Worm (Caenorhabditis elegans): ENCODE data around the gene rpl-39.

The rpl-39 gene

ce11 chrV:7811758-7812157 is 35.9 kb upstream of the rpl-39 start, which contains the start of gene ZK742.4:
Gene ZK742.4, minus strand, starts transcription at chrV:7811792.
- TF ChIP-seq hmg-4 (GFP tag; optimal IDR thresholded peaks at IDR 0.05) (no peak), sea-1 (GFP tag; conservative IDR thresholded peaks at IDR 0.05) (no peak), tra-4 (tag; optimal IDR thresholded peaks at IDR 0.05) (no peak), ama-1 (optimal IDR thresholded peaks at IDR 0.05) (no peak), ceh-36 (tag; optimal IDR thresholded peaks at IDR 0.05) (no peak), pes-1 (GFP tag; IDR thresholded peaks at IDR 0.05) (no peak), scrt-1 (GFP tag; IDR thresholded peaks at IDR 0.05) (no peak), tbx-37 (GFP tag; conservative IDR thresholded peaks at IDR 0.05) (no peak), ceh-13 (GFP tag; optimal IDR thresholded peaks at IDR 0.05) (no peak), F13C5.2 (tag; optimal IDR thresholded peaks at IDR 0.05) (no peak), tbx-11 (GFP tag; IDR thresholded peaks at IDR 0.05) (no peak), aly-1 (tag; optimal IDR thresholded peaks at IDR 0.05) (no peak), hmbx-1 (tag; optimal IDR thresholded peaks at IDR 0.05) (no peak)

ce11 chrV:7810591-7810990 is 34.7 kb upstream of the rpl-39 start:
- no peak for TF ChIP-seq tbx-11 (GFP tag; IDR thresholded peaks at IDR 0.05)

ce11 chrV:7809320-7810256 is 33.7 kb upstream of the rpl-39 start, which contains the start of gene ZK742.3:
Gene ZK742.3, minus strand, starts transcription at chrV:7809912.
- TF ChIP-seq hmbx-1 (tag; optimal IDR thresholded peaks at IDR 0.05), result no peak
- TF ChIP-seq aly-1 (tag; optimal IDR thresholded peaks at IDR 0.05), result no peak
- TF ChIP-seq tbx-37 (GFP tag; conservative IDR thresholded peaks at IDR 0.05), result no peak
- TF ChIP-seq tbx-11 (GFP tag; IDR thresholded peaks at IDR 0.05), result no peak
- no peak for TF ChIP-seq flt-1 (GFP tag; IDR thresholded peaks at IDR 0.05)

ce11 chrV:7808444-7808843 is 32.6 kb upstream of the rpl-39 start:
- no peak for TF ChIP-seq tra-4 (tag; optimal IDR thresholded peaks at IDR 0.05)
- TF ChIP-seq hmg-4 (GFP tag; optimal IDR thresholded peaks at IDR 0.05), result no peak
- no peak for TF ChIP-seq hmbx-1 (tag; optimal IDR thresholded peaks at IDR 0.05)
- no peak for TF ChIP-seq aly-1 (tag; optimal IDR thresholded peaks at IDR 0.05)

DNA sequence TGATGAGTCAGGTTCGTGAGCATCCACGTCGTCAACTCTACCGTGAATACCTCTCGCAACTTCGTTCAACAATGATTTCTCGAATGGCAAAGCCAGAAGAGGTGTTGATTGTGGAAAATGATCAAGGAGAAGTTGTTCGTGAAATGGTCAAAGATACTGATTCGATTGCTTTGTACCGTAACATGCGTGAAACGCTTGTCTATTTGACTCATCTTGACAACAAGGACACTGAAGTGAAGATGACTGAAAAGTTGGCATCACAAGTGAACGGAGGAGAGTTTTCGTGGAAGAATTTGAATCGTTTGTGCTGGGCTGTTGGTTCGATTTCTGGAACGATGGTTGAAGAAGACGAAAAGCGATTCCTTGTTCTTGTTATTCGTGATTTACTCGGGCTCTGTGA is 30.8 kb upstream of the rpl-39 start:
- TF ChIP-seq flt-1 (GFP tag; IDR thresholded peaks at IDR 0.05) (no peak), hmg-4 (GFP tag; optimal IDR thresholded peaks at IDR 0.05) (no peak), scrt-1 (GFP tag; IDR thresholded peaks at IDR 0.05) (no peak), B0310.2 (tag; optimal IDR thresholded peaks at IDR 0.05) (no peak), ama-1 (optimal IDR thresholded peaks at IDR 0.05) (no peak), aly-1 (tag; optimal IDR thresholded peaks at IDR 0.05) (no peak)

DNA sequence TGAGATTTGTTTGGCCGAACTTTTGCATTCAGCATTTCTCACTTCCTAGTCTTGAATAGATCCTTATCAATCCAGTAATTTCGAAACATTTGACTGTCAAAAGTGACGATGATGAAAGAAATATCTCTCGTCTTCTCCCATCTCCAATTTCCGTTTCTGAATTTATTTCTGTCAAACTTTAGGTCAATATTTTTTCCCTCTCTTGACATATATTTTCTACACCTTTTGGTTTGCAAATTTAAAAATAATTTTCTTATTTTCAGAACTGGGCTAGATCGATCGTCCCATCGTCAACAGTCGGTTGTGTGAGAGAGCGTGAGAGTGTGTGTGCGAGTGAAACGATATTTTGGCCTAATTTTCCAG is 28.9 kb upstream of the rpl-39 start, which contains the start of gene xpo-1:
Gene xpo-1 (plus strand): TSS at position 264 of the 363 bp plus-strand sequence.
- no peak for TF ChIP-seq F13C5.2 (tag; optimal IDR thresholded peaks at IDR 0.05)
- TF ChIP-seq ets-7 (tag; optimal IDR thresholded peaks at IDR 0.05), result no peak
- TF ChIP-seq tbx-37 (GFP tag; conservative IDR thresholded peaks at IDR 0.05), result no peak
- TF ChIP-seq aly-1 (tag; optimal IDR thresholded peaks at IDR 0.05), result no peak
- TF ChIP-seq ama-1 (optimal IDR thresholded peaks at IDR 0.05), result no peak

- TF ChIP-seq sea-1 (GFP tag; conservative IDR thresholded peaks at IDR 0.05) (0 out of 2 replicates have a peak, but pooled peaks have one; percentile 55), ama-1 (optimal IDR thresholded peaks at IDR 0.05) (no peak)
These were observed 28.4 kb upstream of the rpl-39 start, which contains the start of gene uvs-1 for ce11 chrV:7804064-7804800. Gene uvs-1, minus strand, starts transcription at chrV:7804208.

DNA sequence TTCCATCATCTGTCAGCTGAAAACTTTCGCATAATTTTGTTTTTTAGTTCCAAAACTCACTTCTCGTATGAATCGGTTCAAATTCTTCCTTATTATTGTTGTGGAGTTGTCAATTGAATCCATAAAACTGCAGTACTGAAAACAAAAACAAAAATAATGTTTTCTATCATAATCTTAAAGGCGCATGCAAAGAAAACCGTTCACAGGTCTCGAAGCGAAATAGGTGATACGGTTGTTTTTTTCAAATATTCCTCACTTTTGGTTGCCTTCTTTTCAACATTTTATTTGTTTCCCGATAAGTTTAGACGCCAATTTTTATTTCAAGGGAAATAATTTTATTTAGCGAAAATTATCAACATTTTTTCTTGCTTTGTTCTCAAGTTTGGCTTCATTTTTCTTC is 27.7 kb upstream of the rpl-39 start:
- TF ChIP-seq sea-1 (GFP tag; conservative IDR thresholded peaks at IDR 0.05), result no peak
- no peak for TF ChIP-seq ets-7 (tag; optimal IDR thresholded peaks at IDR 0.05)
- TF ChIP-seq ama-1 (optimal IDR thresholded peaks at IDR 0.05), result no peak
- TF ChIP-seq tra-4 (tag; optimal IDR thresholded peaks at IDR 0.05), result no peak
- TF ChIP-seq hmbx-1 (tag; optimal IDR thresholded peaks at IDR 0.05), result no peak

ce11 chrV:7798079-7798478 is 22.2 kb upstream of the rpl-39 start, which contains the start of gene ZK742.7:
Gene ZK742.7, plus strand, starts transcription at chrV:7798379.
- TF ChIP-seq tra-4 (tag; optimal IDR thresholded peaks at IDR 0.05) (no peak), aly-1 (tag; optimal IDR thresholded peaks at IDR 0.05) (no peak), ama-1 (optimal IDR thresholded peaks at IDR 0.05) (no peak), B0310.2 (tag; optimal IDR thresholded peaks at IDR 0.05) (no peak), scrt-1 (GFP tag; IDR thresholded peaks at IDR 0.05) (no peak), tbx-11 (GFP tag; IDR thresholded peaks at IDR 0.05) (no peak), flt-1 (GFP tag; IDR thresholded peaks at IDR 0.05) (no peak), hnd-1 (tag; optimal IDR thresholded peaks at IDR 0.05) (no peak)
